Fruit fly (Drosophila melanogaster): ENCODE measurements around the gene FIG4.

The FIG4 gene

dm6 chr2L:4464946-4465345, at the start of gene FIG4:
Gene FIG4 (plus strand): TSS chr2L:4465174.
- TF ChIP-seq usp (GFP tag; optimal IDR thresholded peaks at IDR 0.05): no peak
- no peak for TF ChIP-seq EcR (GFP tag; optimal IDR thresholded peaks at IDR 0.05)
- TF ChIP-seq CG8478 (optimal IDR thresholded peaks at IDR 0.05): no peak
- TF ChIP-seq Dll (optimal IDR thresholded peaks at IDR 0.05): no peak
- no peak for TF ChIP-seq psq (optimal IDR thresholded peaks at IDR 0.05)
- no peak for TF ChIP-seq pan (optimal IDR thresholded peaks at IDR 0.05)

- no peak for TF ChIP-seq EcR (GFP tag; optimal IDR thresholded peaks at IDR 0.05)
- no peak for TF ChIP-seq Dll (optimal IDR thresholded peaks at IDR 0.05)
- TF ChIP-seq psq (optimal IDR thresholded peaks at IDR 0.05): no peak
- no peak for TF ChIP-seq CG8478 (optimal IDR thresholded peaks at IDR 0.05)
- TF ChIP-seq usp (GFP tag; optimal IDR thresholded peaks at IDR 0.05): no peak
- TF ChIP-seq pan (optimal IDR thresholded peaks at IDR 0.05): no peak
Measured at dm6 chr2L:4416089-4416488, 48.9 kb upstream of the FIG4 start.

- TF ChIP-seq psq (optimal IDR thresholded peaks at IDR 0.05) (no peak), Dll (optimal IDR thresholded peaks at IDR 0.05) (no peak), CG8478 (optimal IDR thresholded peaks at IDR 0.05) (no peak), usp (GFP tag; optimal IDR thresholded peaks at IDR 0.05) (no peak), pan (optimal IDR thresholded peaks at IDR 0.05) (no peak), EcR (GFP tag; optimal IDR thresholded peaks at IDR 0.05) (no peak)
Measured at dm6 chr2L:4416903-4417302, 48.1 kb upstream of the FIG4 start.

- TF ChIP-seq EcR (GFP tag; optimal IDR thresholded peaks at IDR 0.05): no peak
- TF ChIP-seq Dll (optimal IDR thresholded peaks at IDR 0.05): no peak
- TF ChIP-seq usp (GFP tag; optimal IDR thresholded peaks at IDR 0.05): no peak
- no peak for TF ChIP-seq CG8478 (optimal IDR thresholded peaks at IDR 0.05)
- TF ChIP-seq psq (optimal IDR thresholded peaks at IDR 0.05): no peak
- TF ChIP-seq pan (optimal IDR thresholded peaks at IDR 0.05): no peak
Measured at dm6 chr2L:4417982-4418381, 47.0 kb upstream of the FIG4 start.

- TF ChIP-seq Dll (optimal IDR thresholded peaks at IDR 0.05) (no peak), usp (GFP tag; optimal IDR thresholded peaks at IDR 0.05) (no peak), EcR (GFP tag; optimal IDR thresholded peaks at IDR 0.05) (no peak), pan (optimal IDR thresholded peaks at IDR 0.05) (no peak), psq (optimal IDR thresholded peaks at IDR 0.05) (no peak), CG8478 (optimal IDR thresholded peaks at IDR 0.05) (no peak)
Measured at dm6 chr2L:4418819-4419218, 46.2 kb upstream of the FIG4 start.

- TF ChIP-seq psq (optimal IDR thresholded peaks at IDR 0.05): no peak
- no peak for TF ChIP-seq usp (GFP tag; optimal IDR thresholded peaks at IDR 0.05)
Measured at dm6 chr2L:4422154-4422553, 42.8 kb upstream of the FIG4 start.

dm6 chr2L:4433608-4434007, 31.4 kb upstream of the FIG4 start, which contains the start of the genes CG34177 and CG34178:
Gene CG34177 (plus strand): TSS chr2L:4433908.
Gene CG34178 (plus strand): TSS chr2L:4433908.
- no peak for TF ChIP-seq psq (optimal IDR thresholded peaks at IDR 0.05)
- no peak for TF ChIP-seq pan (optimal IDR thresholded peaks at IDR 0.05)
- no peak for TF ChIP-seq usp (GFP tag; optimal IDR thresholded peaks at IDR 0.05)
- TF ChIP-seq CG8478 (optimal IDR thresholded peaks at IDR 0.05): no peak
- no peak for TF ChIP-seq Dll (optimal IDR thresholded peaks at IDR 0.05)
- TF ChIP-seq EcR (GFP tag; optimal IDR thresholded peaks at IDR 0.05): no peak

dm6 chr2L:4437487-4437886, 27.5 kb upstream of the FIG4 start, which contains the start of gene CG43056:
Gene CG43056 (plus strand): TSS chr2L:4437787.
- no peak for TF ChIP-seq pan (optimal IDR thresholded peaks at IDR 0.05)
- no peak for TF ChIP-seq psq (optimal IDR thresholded peaks at IDR 0.05)
- no peak for TF ChIP-seq CG8478 (optimal IDR thresholded peaks at IDR 0.05)
- no peak for TF ChIP-seq Dll (optimal IDR thresholded peaks at IDR 0.05)
- TF ChIP-seq EcR (GFP tag; optimal IDR thresholded peaks at IDR 0.05): no peak
- no peak for TF ChIP-seq usp (GFP tag; optimal IDR thresholded peaks at IDR 0.05)

- TF ChIP-seq psq (optimal IDR thresholded peaks at IDR 0.05): no peak
- no peak for TF ChIP-seq CG8478 (optimal IDR thresholded peaks at IDR 0.05)
- no peak for TF ChIP-seq Dll (optimal IDR thresholded peaks at IDR 0.05)
- no peak for TF ChIP-seq pan (optimal IDR thresholded peaks at IDR 0.05)
- TF ChIP-seq usp (GFP tag; optimal IDR thresholded peaks at IDR 0.05): no peak
- no peak for TF ChIP-seq EcR (GFP tag; optimal IDR thresholded peaks at IDR 0.05)
Measured at dm6 chr2L:4440881-4441737, 23.9 kb upstream of the FIG4 start, which contains the start of gene CG15431. Gene CG15431 (minus strand): TSS chr2L:4441282.

- TF ChIP-seq pan (optimal IDR thresholded peaks at IDR 0.05) (no peak), EcR (GFP tag; optimal IDR thresholded peaks at IDR 0.05) (no peak), psq (optimal IDR thresholded peaks at IDR 0.05) (no peak), usp (GFP tag; optimal IDR thresholded peaks at IDR 0.05) (no peak), CG8478 (optimal IDR thresholded peaks at IDR 0.05) (no peak), Dll (optimal IDR thresholded peaks at IDR 0.05) (no peak)
Measured at dm6 chr2L:4442010-4442587, 22.9 kb upstream of the FIG4 start, which contains the start of the genes Sfp24F and CG15432. Gene Sfp24F (minus strand): TSS chr2L:4442060. Gene CG15432 (plus strand): TSS chr2L:4442320.

dm6 chr2L:4444457-4444856, 20.5 kb upstream of the FIG4 start, which contains the start of the genes morgue and Elp3:
Gene morgue (minus strand): TSS chr2L:4444680.
Gene Elp3 (plus strand): TSS chr2L:4444732.
- TF ChIP-seq usp (GFP tag; optimal IDR thresholded peaks at IDR 0.05): no peak
- TF ChIP-seq psq (optimal IDR thresholded peaks at IDR 0.05): no peak
- no peak for TF ChIP-seq EcR (GFP tag; optimal IDR thresholded peaks at IDR 0.05)
- no peak for TF ChIP-seq Dll (optimal IDR thresholded peaks at IDR 0.05)
- no peak for TF ChIP-seq pan (optimal IDR thresholded peaks at IDR 0.05)
- TF ChIP-seq CG8478 (optimal IDR thresholded peaks at IDR 0.05): no peak

- no peak for TF ChIP-seq usp (GFP tag; optimal IDR thresholded peaks at IDR 0.05)
- no peak for TF ChIP-seq psq (optimal IDR thresholded peaks at IDR 0.05)
- TF ChIP-seq EcR (GFP tag; optimal IDR thresholded peaks at IDR 0.05): no peak
- no peak for TF ChIP-seq Dll (optimal IDR thresholded peaks at IDR 0.05)
- no peak for TF ChIP-seq pan (optimal IDR thresholded peaks at IDR 0.05)
- no peak for TF ChIP-seq CG8478 (optimal IDR thresholded peaks at IDR 0.05)
Measured at dm6 chr2L:4448582-4449016, 16.4 kb upstream of the FIG4 start, which contains the start of gene MFS18. Gene MFS18 (minus strand): TSS chr2L:4448635.

Measured in whole organism.